Fruit fly (Drosophila melanogaster) whole organism, larva: Measurements from ENCODE around the gene L2HGDH.
A peak's percentile ranks its signal among the peaks of the same experiment; 100 is the strongest.

Experiments
- noc ChIP-seq: fragments of 200-800 bp; sonication (Bioruptor generic); optimal IDR thresholded peaks from 3 replicates; lab custom pipeline; 2019; ENCODE audit warnings: missing biosample characterization, mild to moderate bottlenecking, missing genetic modification characterization, moderate library complexity

The L2HGDH gene

dm6 chr2L:18951674-18952073, 22.6 kb downstream of the L2HGDH start, which contains the start of gene Nedd8:
Gene Nedd8, minus strand, starts transcription at chr2L:18951837.
- no peak for TF ChIP-seq noc (tag; lab: Kevin White, UChicago)

DNA sequence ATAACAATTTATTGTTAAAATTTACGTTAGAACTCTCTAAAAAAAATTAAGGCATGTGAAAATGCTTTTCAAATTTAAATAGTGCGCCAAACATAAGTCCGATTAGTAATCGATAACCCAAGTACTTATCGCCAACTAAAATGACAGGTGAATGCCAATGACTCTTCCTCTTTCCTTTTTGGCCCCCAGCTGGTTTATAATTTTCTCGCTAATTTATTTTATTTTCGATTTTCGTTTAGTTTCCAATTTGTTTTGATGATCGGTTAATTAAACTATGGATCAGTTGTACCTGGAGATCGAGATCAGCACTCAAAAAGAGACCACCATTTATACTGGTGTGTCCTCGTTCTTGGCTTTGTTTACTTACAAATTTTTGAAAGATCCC, 25.5 kb downstream of the L2HGDH start, which contains the start of gene CG10428:
Gene CG10428, plus strand, starts transcription at position 161 of the 385 bp plus-strand sequence.
- TF ChIP-seq noc (tag; lab: Kevin White, UChicago), result no peak

DNA sequence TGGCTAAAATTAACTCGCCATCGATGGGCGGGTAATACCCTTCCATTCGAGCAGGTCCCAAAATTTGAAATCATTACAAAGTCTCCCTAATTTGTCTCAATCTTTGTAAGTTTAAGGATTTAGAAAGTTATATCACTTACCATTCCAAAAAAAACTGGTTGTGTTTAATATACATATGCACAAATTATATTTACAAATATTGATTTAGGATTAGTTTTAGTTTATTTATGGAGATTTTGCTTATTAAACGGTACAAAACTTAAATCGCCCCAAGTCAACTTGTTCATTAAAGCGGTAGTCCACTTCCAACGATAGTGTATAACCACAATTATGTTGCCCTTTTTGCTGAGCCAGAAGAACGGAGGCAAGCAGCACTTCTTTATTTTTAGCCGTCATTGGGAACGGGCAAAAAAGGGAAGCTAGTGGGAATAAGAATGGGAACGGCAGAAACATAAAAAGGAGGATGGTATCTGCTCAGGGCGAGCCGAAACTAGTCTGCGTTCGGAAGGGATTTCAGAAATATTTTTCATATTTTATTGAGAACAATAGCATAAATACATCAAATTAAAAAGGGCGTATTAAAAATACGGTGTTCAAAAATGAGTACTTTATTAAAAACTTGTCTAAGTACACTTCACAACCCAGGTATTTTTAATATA, 26.1 kb downstream of the L2HGDH start:
- TF ChIP-seq noc (tag; lab: Kevin White, UChicago), result peak; percentile 8

DNA sequence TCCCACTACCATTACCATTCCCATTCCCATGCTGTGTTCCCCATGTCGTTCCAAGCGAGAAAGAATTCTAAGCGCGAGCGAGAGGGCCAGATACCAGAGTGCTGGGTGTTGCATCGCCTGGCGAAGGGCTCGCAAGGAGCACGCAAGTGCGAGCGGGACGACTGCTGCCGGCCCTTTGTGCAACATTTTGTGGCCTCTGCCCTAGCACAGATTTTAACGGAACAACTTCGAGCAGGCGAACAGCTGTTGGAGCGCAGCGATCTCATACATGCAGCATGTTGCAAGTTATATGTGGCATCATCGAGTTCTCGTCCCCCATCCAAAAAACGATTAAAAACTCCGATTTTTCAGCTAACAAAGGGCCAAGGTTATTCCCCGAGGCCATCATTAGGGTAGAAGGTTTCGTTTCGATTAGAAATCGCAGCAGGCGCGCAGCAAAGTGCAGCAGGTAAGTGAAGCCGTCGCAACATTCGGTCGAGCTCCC, 26.7 kb downstream of the L2HGDH start:
- TF ChIP-seq noc (tag; lab: Kevin White, UChicago), result no peak

- TF ChIP-seq noc (tag; lab: Kevin White, UChicago), result no peak
Measured at dm6 chr2L:18946636-18947514, 27.4 kb downstream of the L2HGDH start.

DNA sequence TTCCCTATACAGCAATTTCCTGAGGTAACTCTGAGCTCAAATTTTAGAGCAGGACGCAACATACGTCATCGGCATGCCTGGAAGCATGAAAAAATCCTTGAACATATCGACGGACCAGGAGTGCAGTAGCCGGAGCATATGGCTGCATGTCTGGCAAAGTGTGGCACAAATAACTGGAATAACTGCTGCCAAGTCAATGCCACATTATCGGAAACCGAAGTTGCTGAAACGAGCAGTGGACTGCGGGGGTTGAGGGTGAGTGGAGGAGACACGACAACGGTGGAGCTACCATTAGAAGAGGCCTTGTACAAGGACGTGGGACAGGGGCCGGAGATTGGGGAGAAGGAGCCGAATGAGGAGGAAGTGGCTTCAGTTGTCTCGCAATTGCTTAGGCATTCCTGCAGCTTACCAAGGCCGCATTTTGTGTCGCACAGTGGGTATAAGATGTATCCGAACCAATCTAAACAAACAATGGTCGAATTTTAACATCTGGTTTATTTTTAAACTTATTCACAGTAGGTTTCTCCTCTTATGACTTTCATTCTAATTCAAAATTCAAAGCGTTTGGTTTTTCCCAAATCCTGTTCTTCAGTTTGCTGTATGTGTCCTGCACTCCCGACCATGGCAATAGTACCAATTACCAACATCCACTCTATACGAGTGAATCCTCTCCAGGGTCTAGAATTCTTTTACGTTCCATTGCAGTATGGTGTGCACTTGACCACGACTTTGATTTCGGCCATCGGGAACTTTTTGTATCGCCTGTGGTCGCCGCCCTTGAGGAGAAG, 28.3 kb downstream of the L2HGDH start, which contains the start of gene CG46304:
Gene CG46304, plus strand, starts transcription at position 541 of the 788 bp plus-strand sequence.
- no peak for TF ChIP-seq noc (tag; lab: Kevin White, UChicago)

DNA sequence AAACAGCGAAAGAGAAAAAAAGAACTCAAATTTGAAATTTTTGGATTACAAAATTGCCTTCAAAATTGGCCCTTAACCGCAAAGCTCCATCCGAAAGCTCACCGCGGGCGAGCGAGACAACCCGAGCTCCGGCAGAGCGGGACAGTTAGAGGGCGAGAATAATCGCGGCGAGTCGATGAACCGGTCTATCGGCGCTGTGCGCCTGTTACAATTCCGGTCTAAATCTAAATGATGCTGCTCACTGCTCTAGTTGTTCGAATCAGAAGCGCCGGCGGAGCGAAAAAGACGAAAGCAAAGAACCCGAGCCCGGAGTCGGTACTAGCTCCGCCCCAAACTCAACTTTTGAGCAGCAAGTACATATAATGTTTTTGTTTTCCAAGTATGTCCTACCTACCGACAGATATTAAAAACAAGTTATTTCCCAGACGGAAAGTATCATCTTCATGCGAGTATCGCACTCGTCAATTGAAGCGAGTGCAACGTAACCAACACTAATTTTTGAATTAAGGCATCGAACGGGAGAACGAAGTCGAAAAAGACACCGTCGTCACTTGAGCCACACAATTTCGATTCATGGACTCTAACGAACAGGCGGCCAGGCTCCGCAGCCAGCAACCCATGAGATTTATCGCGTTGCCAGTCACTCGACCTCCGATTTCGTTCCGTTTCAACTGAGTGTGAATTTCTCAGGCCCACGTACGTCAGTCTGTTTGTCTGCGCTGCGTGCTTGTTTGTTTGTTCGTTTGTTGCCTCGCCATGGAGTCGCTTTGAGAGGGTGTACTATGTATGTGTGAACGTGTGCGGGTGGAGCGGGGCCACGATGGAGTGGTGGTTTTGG, 29.9 kb downstream of the L2HGDH start:
- TF ChIP-seq noc (tag; lab: Kevin White, UChicago), result no peak

dm6 chr2L:18943797-18944174, 30.5 kb downstream of the L2HGDH start, which contains the start of gene ssp3:
Gene ssp3, minus strand, starts transcription at chr2L:18943960.
- TF ChIP-seq noc (tag; lab: Kevin White, UChicago), result no peak

dm6 chr2L:18943309-18943708, 30.9 kb downstream of the L2HGDH start:
- TF ChIP-seq noc (tag; lab: Kevin White, UChicago), result no peak

- no peak for TF ChIP-seq noc (tag; lab: Kevin White, UChicago)
Measured at dm6 chr2L:18936056-18936455, 38.2 kb downstream of the L2HGDH start.

dm6 chr2L:18934588-18934987, 39.7 kb downstream of the L2HGDH start:
- no peak for TF ChIP-seq noc (tag; lab: Kevin White, UChicago)

dm6 chr2L:18933867-18934266, 40.4 kb downstream of the L2HGDH start:
- no peak for TF ChIP-seq noc (tag; lab: Kevin White, UChicago)

DNA sequence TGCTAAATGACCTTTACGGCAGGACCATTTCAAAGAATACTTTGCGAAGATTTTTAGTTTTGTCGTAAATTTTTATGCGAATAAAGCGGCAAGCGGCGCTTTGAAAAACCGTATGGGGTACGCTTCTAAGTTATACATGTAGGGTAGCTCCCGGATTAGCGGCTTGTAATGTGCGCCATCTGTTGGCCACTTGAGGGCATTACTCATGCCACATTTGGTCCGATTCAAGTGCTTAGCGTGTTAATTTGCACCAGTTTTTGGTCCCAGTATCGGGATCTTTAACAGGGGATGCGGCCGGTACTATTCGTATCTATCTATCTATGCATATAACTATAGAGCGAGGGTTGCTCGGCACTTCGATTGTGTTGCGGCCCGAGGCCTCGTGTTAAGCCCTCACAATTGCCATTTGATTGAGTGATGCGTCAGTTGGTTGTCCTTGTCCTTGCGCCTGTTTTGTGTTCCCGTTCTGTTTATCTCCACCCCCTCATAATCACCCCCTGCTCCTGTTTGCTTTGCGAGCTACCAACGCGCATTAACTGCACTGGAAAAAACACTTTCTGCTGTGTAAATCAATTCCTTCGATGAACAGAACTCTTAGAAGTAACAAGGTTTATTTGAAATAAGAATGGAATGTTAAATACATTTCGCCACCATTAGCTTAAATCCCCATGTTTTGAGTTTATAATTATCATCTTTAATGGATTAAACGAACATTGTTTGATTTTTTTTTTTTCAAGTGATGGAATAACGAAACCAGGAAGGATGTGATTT, 43.7 kb downstream of the L2HGDH start:
- no peak for TF ChIP-seq noc (tag; lab: Kevin White, UChicago)

DNA sequence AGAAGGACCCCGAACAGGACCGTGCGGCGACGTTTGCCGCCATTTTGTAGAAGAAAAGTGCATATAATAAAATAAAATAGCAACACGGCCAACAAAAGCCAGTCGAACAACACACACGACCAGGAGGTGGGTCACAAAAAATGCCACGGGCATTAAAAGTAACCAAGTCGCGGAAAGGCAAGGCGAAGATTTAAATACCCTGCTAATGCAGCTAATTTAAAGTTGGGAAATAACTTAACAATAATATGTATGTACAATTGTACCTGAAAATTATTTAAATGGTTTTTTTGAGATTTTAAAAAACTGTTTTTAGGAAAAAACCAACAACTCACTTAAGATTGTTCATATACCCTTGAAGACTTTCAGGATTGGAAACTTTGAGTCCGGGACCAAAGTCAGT, 44.7 kb downstream of the L2HGDH start:
- TF ChIP-seq noc (tag; lab: Kevin White, UChicago), result no peak
